Fruit fly (Drosophila melanogaster) whole organism, embryonic: ENCODE measurements around the gene gb.

Experiments used
- Atf-2 ChIP-seq: fragments of 200-800 bp; sonication (Bioruptor generic); optimal IDR thresholded peaks from 2 replicates; lab custom pipeline; 2016; ENCODE audit warnings: missing biosample characterization, missing genetic modification characterization
- BEAF-32 ChIP-seq: fragments of 200-800 bp; sonication (Bioruptor generic); optimal IDR thresholded peaks from 3 replicates; lab custom pipeline; 2017; ENCODE audit warnings: missing biosample characterization, missing genetic modification characterization, mild to moderate bottlenecking, moderate library complexity, missing genetic modification reagents
- CG10321 ChIP-seq: fragments of 200-800 bp; sonication (Bioruptor generic); IDR thresholded peaks from 2 replicates; pipeline ENCODE4 v1.3.6; 2022; ENCODE audit warnings: missing biosample characterization, missing genetic modification characterization
- CG10543 ChIP-seq: fragments of 200-800 bp; sonication (Bioruptor generic); optimal IDR thresholded peaks from 3 replicates; lab custom pipeline; 2017; ENCODE audit warnings: missing biosample characterization, mild to moderate bottlenecking, missing genetic modification characterization, moderate library complexity
- CG11093 ChIP-seq: fragments of 200-800 bp; sonication (Bioruptor generic); IDR thresholded peaks from 3 replicates; pipeline ENCODE4 v1.3.6; 2022; ENCODE audit warnings: missing biosample characterization, missing genetic modification characterization
- CG11398 ChIP-seq: fragments of 200-800 bp; sonication (Bioruptor generic); optimal IDR thresholded peaks from 2 replicates; lab custom pipeline; 2016; ENCODE audit warnings: missing biosample characterization, missing genetic modification characterization
- CG14014 ChIP-seq: fragments of 200-800 bp; sonication (Bioruptor generic); IDR thresholded peaks from 2 replicates; pipeline ENCODE4 v1.3.6; 2022; ENCODE audit warnings: missing biosample characterization, missing genetic modification characterization
- CG1602 ChIP-seq: fragments of 200-800 bp; sonication (Bioruptor generic); optimal IDR thresholded peaks from 3 replicates; lab custom pipeline; 2016; ENCODE audit warnings: missing biosample characterization, missing genetic modification characterization
- CG17359 ChIP-seq: fragments of 200-800 bp; sonication (Bioruptor generic); optimal IDR thresholded peaks from 3 replicates; lab custom pipeline; 2018; ENCODE audit warnings: missing biosample characterization, mild to moderate bottlenecking, missing genetic modification characterization, moderate library complexity
- CG31224 ChIP-seq: fragments of 200-800 bp; sonication (Bioruptor generic); IDR thresholded peaks from 2 replicates; pipeline ENCODE4 v1.3.6; 2022; ENCODE audit warnings: missing biosample characterization, missing genetic modification characterization
- CG3995 ChIP-seq: fragments of 200-800 bp; sonication (Bioruptor generic); optimal IDR thresholded peaks from 3 replicates; lab custom pipeline; 2016; ENCODE audit warnings: missing biosample characterization, missing genetic modification characterization
- CG42726 ChIP-seq: fragments of 200-800 bp; sonication (Bioruptor generic); IDR thresholded peaks from 2 replicates; pipeline ENCODE4 v1.3.6; 2022; ENCODE audit warnings: missing biosample characterization, missing genetic modification characterization; ENCODE audit not compliant: partially characterized antibody
- CG4328 ChIP-seq: fragments of 200-800 bp; sonication (Bioruptor generic); optimal IDR thresholded peaks from 3 replicates; lab custom pipeline; 2017; ENCODE audit warnings: missing biosample characterization, missing genetic modification reagents, missing genetic modification characterization
- CG6791 ChIP-seq: fragments of 200-800 bp; sonication (Bioruptor generic); IDR thresholded peaks from 3 replicates; pipeline ENCODE4 v1.3.6; 2022; ENCODE audit warnings: missing biosample characterization, missing genetic modification characterization; ENCODE audit not compliant: partially characterized antibody
- CG7963 ChIP-seq: fragments of 200-800 bp; sonication (Bioruptor generic); IDR thresholded peaks from 3 replicates; pipeline ENCODE4 v1.3.6; 2022; ENCODE audit warnings: missing biosample characterization, missing genetic modification characterization; ENCODE audit not compliant: partially characterized antibody
- CG8359 ChIP-seq: fragments of 200-800 bp; sonication (Bioruptor generic); optimal IDR thresholded peaks from 2 replicates; lab custom pipeline; 2017; ENCODE audit warnings: missing biosample characterization, mild to moderate bottlenecking, missing genetic modification characterization, borderline replicate concordance
- CG9727 ChIP-seq: fragments of 200-800 bp; sonication (Bioruptor generic); optimal IDR thresholded peaks from 3 replicates; lab custom pipeline; 2017; ENCODE audit warnings: missing biosample characterization, mild to moderate bottlenecking, missing genetic modification characterization
- CTCF ChIP-seq: fragments of 200-800 bp; sonication (Bioruptor generic); optimal IDR thresholded peaks from 2 replicates; lab custom pipeline; 2017; ENCODE audit warnings: missing biosample characterization, mild to moderate bottlenecking, missing genetic modification characterization, moderate library complexity
- D ChIP-seq, 2 experiments: fragments of 200-800 bp in 1 of 2; fragments of >200 bp in 1 of 2; sonication (Bioruptor generic) in 1 of 2; optimal IDR thresholded peaks; 2 replicates in 1 of 2; 3 replicates in 1 of 2; lab custom pipeline; 2017; ENCODE audit warnings: mild to moderate bottlenecking in 1 of 2, missing biosample characterization in 1 of 2, missing genetic modification characterization in 1 of 2, missing genetic modification reagents in 1 of 2
- Deaf1 ChIP-seq: fragments of 200-800 bp; optimal IDR thresholded peaks from 3 replicates; lab custom pipeline; 2019; ENCODE audit warnings: missing biosample characterization, mild to moderate bottlenecking, missing genetic modification characterization, moderate library complexity
- Dfd ChIP-seq, 2 experiments: fragments of >200 bp; optimal IDR thresholded peaks; 2 replicates each; lab custom pipeline; 2017; ENCODE audit warnings: missing biosample characterization in 2 of 2, missing genetic modification characterization in 2 of 2
- HmgZ ChIP-seq: fragments of 200-800 bp; sonication (Bioruptor generic); optimal IDR thresholded peaks from 2 replicates; lab custom pipeline; 2018; ENCODE audit warnings: missing biosample characterization, mild to moderate bottlenecking, missing genetic modification characterization
- Hr39 ChIP-seq: fragments of >200 bp; optimal IDR thresholded peaks from 2 replicates; lab custom pipeline; 2017
- Lpt ChIP-seq: fragments of >200 bp; optimal IDR thresholded peaks from 2 replicates; lab custom pipeline; 2018; ENCODE audit warnings: missing biosample characterization, missing genetic modification characterization
- MESR4 ChIP-seq: fragments of 200-800 bp; sonication (Bioruptor generic); optimal IDR thresholded peaks from 2 replicates; lab custom pipeline; 2018; ENCODE audit warnings: missing biosample characterization, mild to moderate bottlenecking, missing genetic modification characterization, moderate library complexity
- NC2α ChIP-seq: fragments of 200-800 bp; sonication (Bioruptor generic); optimal IDR thresholded peaks from 2 replicates; lab custom pipeline; 2016; ENCODE audit warnings: missing biosample characterization, missing genetic modification characterization
- NC2β ChIP-seq: fragments of 200-800 bp; sonication (Bioruptor generic); optimal IDR thresholded peaks from 2 replicates; lab custom pipeline; 2016; ENCODE audit warnings: missing biosample characterization, missing genetic modification characterization
- NFAT ChIP-seq: fragments of 200-800 bp; sonication (Bioruptor generic); IDR thresholded peaks from 2 replicates; pipeline ENCODE4 v1.3.6; 2022; ENCODE audit warnings: missing biosample characterization, missing genetic modification characterization
- Poxn ChIP-seq: fragments of 200-800 bp; sonication (Bioruptor generic); IDR thresholded peaks from 2 replicates; pipeline ENCODE4 v1.3.6; 2022; ENCODE audit warnings: missing biosample characterization, missing genetic modification characterization
- Ptx1 ChIP-seq: fragments of 200-800 bp; sonication (Bioruptor generic); IDR thresholded peaks from 2 replicates; pipeline ENCODE4 v1.3.6; 2022; ENCODE audit warnings: missing biosample characterization, missing genetic modification characterization
- Six4 ChIP-seq: fragments of 200-800 bp; sonication (Bioruptor generic); optimal IDR thresholded peaks from 2 replicates; lab custom pipeline; 2016; ENCODE audit warnings: missing biosample characterization, missing genetic modification characterization
- Ssrp ChIP-seq: fragments of 200-800 bp; sonication (Bioruptor generic); optimal IDR thresholded peaks from 2 replicates; lab custom pipeline; 2018; ENCODE audit warnings: missing biosample characterization, mild to moderate bottlenecking, missing genetic modification characterization, moderate library complexity
- Trl ChIP-seq, 3 experiments: fragments of >200 bp in 2 of 3; fragments of 200-800 bp in 1 of 3; sonication (Bioruptor generic) in 1 of 3; optimal IDR thresholded peaks; 2 replicates in 1 of 3; 3 replicates in 2 of 3; lab custom pipeline; 2016 to 2017; ENCODE audit warnings: missing biosample characterization in 1 of 3, missing genetic modification characterization in 1 of 3
- ase ChIP-seq: fragments of 200-800 bp; sonication (Bioruptor generic); IDR thresholded peaks from 3 replicates; pipeline ENCODE4 v1.3.6; 2022; ENCODE audit warnings: missing biosample characterization, missing genetic modification characterization
- ato ChIP-seq: fragments of 200-800 bp; sonication (Bioruptor generic); IDR thresholded peaks from 2 replicates; pipeline ENCODE4 v1.3.6; 2022; ENCODE audit warnings: missing biosample characterization, missing genetic modification characterization; ENCODE audit not compliant: partially characterized antibody
- chif ChIP-seq, 2 experiments: fragments of 200-800 bp; sonication (Bioruptor generic); optimal IDR thresholded peaks; 3 replicates each; lab custom pipeline; 2016; ENCODE audit warnings: missing biosample characterization in 2 of 2, missing genetic modification characterization in 2 of 2
- chinmo ChIP-seq: fragments of 200-800 bp; sonication (Bioruptor generic); IDR thresholded peaks from 4 replicates; pipeline ENCODE4 v1.3.6; 2022; ENCODE audit warnings: missing biosample characterization, missing genetic modification characterization; ENCODE audit not compliant: partially characterized antibody
- fd96Cb ChIP-seq: fragments of 200-800 bp; sonication (Bioruptor generic); optimal IDR thresholded peaks from 2 replicates; lab custom pipeline; 2018; ENCODE audit warnings: missing biosample characterization, mild to moderate bottlenecking, missing genetic modification characterization, moderate library complexity
- gcm2 ChIP-seq: fragments of 200-800 bp; sonication (Bioruptor generic); optimal IDR thresholded peaks from 2 replicates; lab custom pipeline; 2016; ENCODE audit warnings: missing biosample characterization, missing genetic modification characterization
- hkb ChIP-seq, 2 experiments: fragments of 200-800 bp in 1 of 2; fragments of >200 bp in 1 of 2; sonication (Bioruptor generic) in 1 of 2; IDR thresholded peaks in 1 of 2; optimal IDR thresholded peaks in 1 of 2; 2 replicates each; pipeline versions ENCODE4 v1.3.6 to Lab custom; 2017 to 2022; ENCODE audit warnings: missing biosample characterization in 1 of 2, missing genetic modification characterization in 1 of 2
- ind ChIP-seq: fragments of 200-800 bp; sonication (Bioruptor generic); optimal IDR thresholded peaks from 3 replicates; lab custom pipeline; 2016; ENCODE audit warnings: missing biosample characterization, missing genetic modification characterization
- maf-S ChIP-seq: fragments of 200-800 bp; sonication (Bioruptor generic); optimal IDR thresholded peaks from 2 replicates; lab custom pipeline; 2016; ENCODE audit warnings: missing biosample characterization, missing genetic modification characterization
- nerfin-2 ChIP-seq: fragments of 200-800 bp; sonication (Bioruptor generic); IDR thresholded peaks from 2 replicates; pipeline ENCODE4 v1.3.6; 2022; ENCODE audit warnings: missing biosample characterization, missing genetic modification characterization; ENCODE audit not compliant: partially characterized antibody
- nom ChIP-seq: fragments of 200-800 bp; sonication (Bioruptor generic); optimal IDR thresholded peaks from 2 replicates; lab custom pipeline; 2017; ENCODE audit warnings: missing biosample characterization, missing genetic modification characterization, mild to moderate bottlenecking, moderate library complexity, missing genetic modification reagents
- peb ChIP-seq: fragments of 200-800 bp; sonication (Bioruptor generic); IDR thresholded peaks from 2 replicates; pipeline ENCODE4 v1.3.6; 2022; ENCODE audit warnings: missing biosample characterization, missing genetic modification characterization
- pho ChIP-seq: fragments of 200-800 bp; sonication (Bioruptor generic); optimal IDR thresholded peaks from 2 replicates; lab custom pipeline; 2016; ENCODE audit warnings: missing biosample characterization, missing genetic modification characterization
- tio ChIP-seq: fragments of 200-800 bp; sonication (Bioruptor generic); optimal IDR thresholded peaks from 2 replicates; lab custom pipeline; 2017; ENCODE audit warnings: missing biosample characterization, missing genetic modification characterization, inconsistent platforms
- wek ChIP-seq: fragments of 200-800 bp; sonication (Bioruptor generic); optimal IDR thresholded peaks from 3 replicates; lab custom pipeline; 2018; ENCODE audit warnings: missing biosample characterization, mild to moderate bottlenecking, missing genetic modification characterization, moderate library complexity

Gene gb

dm6 chr3R:27152129-27152968 lies 40.3 kb upstream of the gb start (continued):
- TF ChIP-seq fd96Cb (tag; lab: Kevin White, UChicago) (peak; percentile 49), CG9727 (peak; percentile 49), Hr39 (lab: Kevin White, UChicago) (no peak), CG3995 (GFP tag; lab: Kevin White, UChicago) (no peak), NC2β (GFP tag; lab: Kevin White, UChicago) (no peak), wek (GFP tag; lab: Kevin White, UChicago) (no peak), hkb (optimal IDR thresholded peaks at IDR 0.05; lab: Kevin White, UChicago) (no peak), hkb (GFP tag; IDR thresholded peaks at IDR 0.05; lab: Robert Waterston, UW) (peak; percentile 36; the same call in 1 of the 2 replicates), CG7963 (GFP tag; lab: Robert Waterston, UW) (no peak), peb (no peak), CG4328 (GFP tag; lab: Kevin White, UChicago) (peak; percentile 17), MESR4 (GFP tag; lab: Kevin White, UChicago) (no peak), BEAF-32 (GFP tag; lab: Kevin White, UChicago) (no peak), CG31224 (0 out of 2 replicates have a peak, but pooled peaks have one; percentile 23), CG42726 (GFP tag; lab: Robert Waterston, UW) (no peak), ind (GFP tag; lab: Kevin White, UChicago) (peak; percentile 25), Ptx1 (GFP tag; lab: Robert Waterston, UW) (peak; percentile 54), CG8359 (GFP tag; lab: Kevin White, UChicago) (no peak), CG17359 (tag; lab: Kevin White, UChicago) (peak; percentile 59), ase (no peak), ato (no peak), CG1602 (GFP tag; lab: Kevin White, UChicago) (no peak), maf-S (GFP tag; lab: Kevin White, UChicago) (no peak), chif (GFP tag; optimal IDR thresholded peaks at IDR 0.05; lab: Kevin White, UChicago) (no peak), Dfd (GFP tag; optimal IDR thresholded peaks at IDR 0.05; lab: Kevin White, UChicago) (no peak), Poxn (GFP tag; lab: Robert Waterston, UW) (no peak), CTCF (GFP tag; lab: Kevin White, UChicago) (no peak), CG11398 (GFP tag; lab: Kevin White, UChicago) (no peak), nom (GFP tag; lab: Kevin White, UChicago) (no peak), HmgZ (tag; lab: Kevin White, UChicago) (no peak), Deaf1 (tag; lab: Kevin White, UChicago) (no peak), nerfin-2 (GFP tag; lab: Robert Waterston, UW) (no peak), Ssrp (peak; percentile 28), Lpt (GFP tag; lab: Kevin White, UChicago) (no peak), CG11093 (GFP tag; lab: Robert Waterston, UW) (no peak), NC2α (no peak), D (optimal IDR thresholded peaks at IDR 0.05; lab: Kevin White, UChicago) (no peak), D (GFP tag; optimal IDR thresholded peaks at IDR 0.05; lab: Kevin White, UChicago) (peak; percentile 24), tio (no peak), gcm2 (no peak), pho (peak; percentile 30), CG10321 (no peak), chinmo (no peak), Atf-2 (GFP tag; lab: Kevin White, UChicago) (no peak), NFAT (GFP tag; lab: Robert Waterston, UW) (peak; percentile 24; the same call in 1 of the 2 replicates), CG14014 (GFP tag; lab: Robert Waterston, UW) (0 out of 2 replicates have a peak, but pooled peaks have one; percentile 39), CG10543 (GFP tag; lab: Kevin White, UChicago) (no peak), CG6791 (no peak), Trl (optimal IDR thresholded peaks at IDR 0.05; lab: Kevin White, UChicago) (no peak), Trl (GFP tag; optimal IDR thresholded peaks at IDR 0.05; lab: Kevin White, UChicago) (no peak), Six4 (GFP tag; lab: Kevin White, UChicago) (no peak)
